Worm (Caenorhabditis elegans): Measurements from ENCODE around the gene srz-60.
A peak's percentile ranks its signal among the peaks of the same experiment; 100 is the strongest.

Gene srz-60

ce11 chrIV:3447350-3447749 is 18.6 kb downstream of the srz-60 start:
- no peak for TF ChIP-seq mep-1 (tag; optimal IDR thresholded peaks at IDR 0.05)
- TF ChIP-seq nhr-28 (tag; optimal IDR thresholded peaks at IDR 0.05): no peak
- TF ChIP-seq flh-1 (GFP tag; optimal IDR thresholded peaks at IDR 0.05): no peak
- TF ChIP-seq elt-1 (tag; optimal IDR thresholded peaks at IDR 0.05; ENCODE audit: borderline replicate concordance, insufficient read depth): no peak
- TF ChIP-seq ztf-11 (tag; optimal IDR thresholded peaks at IDR 0.05): no peak
- no peak for TF ChIP-seq ces-1 (GFP tag; optimal IDR thresholded peaks at IDR 0.05)
- TF ChIP-seq lsy-2 (tag; optimal IDR thresholded peaks at IDR 0.05): no peak
- no peak for TF ChIP-seq lin-13 (tag; optimal IDR thresholded peaks at IDR 0.05)
- TF ChIP-seq M03D4.4 (tag; optimal IDR thresholded peaks at IDR 0.05): no peak
- TF ChIP-seq ceh-43 (GFP tag; optimal IDR thresholded peaks at IDR 0.05): no peak

- TF ChIP-seq ceh-39 (tag; optimal IDR thresholded peaks at IDR 0.05) (no peak), ces-1 (GFP tag; optimal IDR thresholded peaks at IDR 0.05) (no peak), sptf-1 (tag; optimal IDR thresholded peaks at IDR 0.05) (no peak), nhr-2 (tag; optimal IDR thresholded peaks at IDR 0.05) (no peak), mls-2 (tag; optimal IDR thresholded peaks at IDR 0.05) (no peak), ham-2 (GFP tag; optimal IDR thresholded peaks at IDR 0.05) (no peak), nhr-12 (tag; optimal IDR thresholded peaks at IDR 0.05) (no peak), flh-1 (GFP tag; optimal IDR thresholded peaks at IDR 0.05) (no peak), blmp-1 (tag; optimal IDR thresholded peaks at IDR 0.05) (no peak), hlh-1 (tag; optimal IDR thresholded peaks at IDR 0.05) (no peak)
Observed at ce11 chrIV:3452516-3452915, 23.8 kb downstream of the srz-60 start.

- TF ChIP-seq unc-39 (tag; optimal IDR thresholded peaks at IDR 0.05): no peak
- TF ChIP-seq unc-62 (GFP tag; optimal IDR thresholded peaks at IDR 0.05): no peak
- TF ChIP-seq unc-120 (tag; optimal IDR thresholded peaks at IDR 0.05; ENCODE audit: poor library complexity, severe bottlenecking): no peak
- TF ChIP-seq drap-1 (GFP tag; optimal IDR thresholded peaks at IDR 0.05): no peak
- TF ChIP-seq nhr-237 (tag; optimal IDR thresholded peaks at IDR 0.05): no peak
- no peak for TF ChIP-seq M03D4.4 (tag; optimal IDR thresholded peaks at IDR 0.05)
- TF ChIP-seq sptf-1 (tag; optimal IDR thresholded peaks at IDR 0.05): no peak
- TF ChIP-seq sem-2 (GFP tag; optimal IDR thresholded peaks at IDR 0.05): no peak
- no peak for TF ChIP-seq blmp-1 (tag; optimal IDR thresholded peaks at IDR 0.05)
- no peak for TF ChIP-seq ceh-43 (GFP tag; optimal IDR thresholded peaks at IDR 0.05)
- no peak for TF ChIP-seq pha-4 (tag; optimal IDR thresholded peaks at IDR 0.05)
- no peak for TF ChIP-seq elt-1 (tag; optimal IDR thresholded peaks at IDR 0.05; ENCODE audit: borderline replicate concordance, insufficient read depth)
- TF ChIP-seq ces-1 (GFP tag; optimal IDR thresholded peaks at IDR 0.05): no peak
- no peak for TF ChIP-seq snpc-4 (tag; optimal IDR thresholded peaks at IDR 0.05)
- TF ChIP-seq cnd-1 (tag; optimal IDR thresholded peaks at IDR 0.05): no peak
Observed at ce11 chrIV:3453346-3453745, 24.6 kb downstream of the srz-60 start, which contains the start of gene srz-23. srz-23 (plus strand) TSS chrIV:3453608.

ce11 chrIV:3455437-3455836 is 26.7 kb downstream of the srz-60 start:
- TF ChIP-seq ham-2 (GFP tag; optimal IDR thresholded peaks at IDR 0.05): peak; percentile 71

ce11 chrIV:3463254-3463653 is 34.6 kb downstream of the srz-60 start, which contains the start of gene F58E2.4:
F58E2.4 (plus strand) TSS chrIV:3463387.
- TF ChIP-seq lin-32 (GFP tag; optimal IDR thresholded peaks at IDR 0.05) (no peak), mab-5 (tag; optimal IDR thresholded peaks at IDR 0.05) (no peak), unc-62 (GFP tag; optimal IDR thresholded peaks at IDR 0.05) (no peak), ceh-39 (tag; optimal IDR thresholded peaks at IDR 0.05) (no peak), M03D4.4 (tag; optimal IDR thresholded peaks at IDR 0.05) (no peak), ceh-43 (GFP tag; optimal IDR thresholded peaks at IDR 0.05) (no peak), bed-3 (GFP tag; optimal IDR thresholded peaks at IDR 0.05) (no peak), ztf-11 (tag; optimal IDR thresholded peaks at IDR 0.05) (no peak), elt-3 (tag; optimal IDR thresholded peaks at IDR 0.05) (no peak), flh-1 (GFP tag; optimal IDR thresholded peaks at IDR 0.05) (no peak)

- TF ChIP-seq nhr-2 (tag; optimal IDR thresholded peaks at IDR 0.05) (no peak), ham-2 (GFP tag; optimal IDR thresholded peaks at IDR 0.05) (no peak), zip-8 (tag; optimal IDR thresholded peaks at IDR 0.05) (no peak), unc-120 (tag; optimal IDR thresholded peaks at IDR 0.05; ENCODE audit: poor library complexity, severe bottlenecking) (no peak), unc-39 (tag; optimal IDR thresholded peaks at IDR 0.05) (no peak), nhr-28 (tag; optimal IDR thresholded peaks at IDR 0.05) (no peak), mab-5 (tag; optimal IDR thresholded peaks at IDR 0.05) (no peak), M03D4.4 (tag; optimal IDR thresholded peaks at IDR 0.05) (no peak), snpc-4 (tag; optimal IDR thresholded peaks at IDR 0.05) (no peak), tbx-8 (GFP tag; optimal IDR thresholded peaks at IDR 0.05) (no peak), cnd-1 (tag; optimal IDR thresholded peaks at IDR 0.05) (no peak), hlh-1 (tag; optimal IDR thresholded peaks at IDR 0.05) (no peak), lsy-2 (tag; optimal IDR thresholded peaks at IDR 0.05) (no peak), ces-1 (GFP tag; optimal IDR thresholded peaks at IDR 0.05) (no peak), ceh-39 (tag; optimal IDR thresholded peaks at IDR 0.05) (no peak), mls-2 (tag; optimal IDR thresholded peaks at IDR 0.05) (no peak), ceh-43 (GFP tag; optimal IDR thresholded peaks at IDR 0.05) (no peak)
Observed at ce11 chrIV:3467128-3467527, 38.4 kb downstream of the srz-60 start, which contains the start of gene F58E2.3. F58E2.3 (plus strand) TSS chrIV:3467428.
